Worm (Caenorhabditis elegans): ENCODE data around the gene F54B8.4.

F54B8.4 gene

DNA sequence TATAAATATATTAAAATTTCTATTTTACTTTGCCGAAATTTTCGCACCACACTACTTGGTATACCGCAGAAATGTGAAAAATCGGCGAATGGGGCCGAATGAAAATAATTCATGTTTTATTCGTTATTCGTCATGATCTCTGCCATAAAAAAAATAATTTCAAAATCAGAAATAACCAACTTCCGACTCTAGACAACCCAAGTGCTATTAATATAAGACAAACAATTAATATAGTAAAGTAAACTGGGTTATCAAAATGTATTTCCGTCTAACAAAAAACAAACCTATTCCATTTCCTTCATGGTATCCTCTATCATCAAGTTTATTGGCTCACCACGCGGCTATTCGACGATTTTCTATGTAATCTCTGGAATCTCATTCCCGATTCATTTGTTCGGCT, 49.7 kb downstream of the F54B8.4 start, which contains the start of gene srh-293:
Gene srh-293, plus strand, starts transcription at position 301 of the 400 bp plus-strand sequence.
- TF ChIP-seq unc-62 (GFP tag; optimal IDR thresholded peaks at IDR 0.05) = no peak
